Fruit fly (Drosophila melanogaster): ENCODE measurements around the gene ems.

Gene ems

DNA sequence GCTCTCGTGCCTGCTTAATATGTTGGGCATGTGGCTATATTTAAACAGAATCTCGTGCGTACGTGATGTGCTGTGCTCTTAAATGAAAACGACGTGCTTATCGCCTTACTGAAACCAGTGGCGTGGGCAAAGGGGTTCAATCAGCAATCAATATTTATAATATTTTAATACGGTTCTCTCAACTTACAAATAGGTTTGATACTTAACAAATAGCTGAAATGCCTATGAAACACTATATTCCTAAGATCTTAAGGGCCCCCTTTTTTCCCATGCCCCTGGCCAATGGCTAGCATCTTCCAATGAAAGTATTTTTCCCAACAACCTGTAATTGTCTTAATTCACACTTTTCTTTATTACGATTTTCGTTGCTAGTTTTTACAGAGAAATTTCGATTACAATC, 14.0 kb downstream of the ems start (continued):
- TF ChIP-seq lbe (GFP tag; optimal IDR thresholded peaks at IDR 0.05) (peak; percentile 14), Ets65A (GFP tag) (peak; percentile 94), fd102C (GFP tag; optimal IDR thresholded peaks at IDR 0.05) (peak; percentile 46), CG3995 (GFP tag; optimal IDR thresholded peaks at IDR 0.05) (no peak), ro (GFP tag; IDR thresholded peaks at IDR 0.05) (0 out of 2 replicates have a peak, but pooled peaks have one; percentile 50), CG14050 (GFP tag; IDR thresholded peaks at IDR 0.05) (peak; percentile 41; the same call in 2 of the 3 replicates), CG6813 (GFP tag; optimal IDR thresholded peaks at IDR 0.05) (peak; percentile 49), trem (tag; optimal IDR thresholded peaks at IDR 0.05) (peak; percentile 42), trh (GFP tag; optimal IDR thresholded peaks at IDR 0.05) (peak; percentile 29), bigmax (GFP tag; optimal IDR thresholded peaks at IDR 0.05) (no peak), CG10209 (GFP tag; optimal IDR thresholded peaks at IDR 0.05) (peak; percentile 53), Xrp1 (GFP tag; IDR thresholded peaks at IDR 0.05) (peak; percentile 83), HHEX (GFP tag; optimal IDR thresholded peaks at IDR 0.05) (peak; percentile 73), Rx (GFP tag; IDR thresholded peaks at IDR 0.05) (peak; percentile 61), zen2 (GFP tag; IDR thresholded peaks at IDR 0.05; ENCODE audit: partially characterized antibody) (no peak), Ada2b (GFP tag; IDR thresholded peaks at IDR 0.05) (peak; percentile 75), CG7963 (GFP tag; IDR thresholded peaks at IDR 0.05; ENCODE audit: partially characterized antibody) (no peak), stc (GFP tag; IDR thresholded peaks at IDR 0.05) (peak; percentile 39; the same call in 1 of the 2 replicates), crc (GFP tag; optimal IDR thresholded peaks at IDR 0.05) (no peak), CG16863 (GFP tag; optimal IDR thresholded peaks at IDR 0.05) (peak; percentile 3), CG13775 (GFP tag; optimal IDR thresholded peaks at IDR 0.05) (peak; percentile 62), HmgD (GFP tag; optimal IDR thresholded peaks at IDR 0.05) (no peak), CG15514 (GFP tag; optimal IDR thresholded peaks at IDR 0.05) (peak; percentile 32), gsb-n (tag; optimal IDR thresholded peaks at IDR 0.05) (peak; percentile 70), usp (GFP tag; optimal IDR thresholded peaks at IDR 0.05) (no peak), CHES-1-like (GFP tag; optimal IDR thresholded peaks at IDR 0.05) (no peak), CG12155 (GFP tag; optimal IDR thresholded peaks at IDR 0.05) (peak; percentile 62), CG17186 (GFP tag; optimal IDR thresholded peaks at IDR 0.05) (no peak), BEAF-32 (GFP tag; optimal IDR thresholded peaks at IDR 0.05) (no peak), Dref (GFP tag; IDR thresholded peaks at IDR 0.05) (no peak), CG42726 (GFP tag; IDR thresholded peaks at IDR 0.05; ENCODE audit: partially characterized antibody) (no peak), esg (GFP tag; conservative IDR thresholded peaks at IDR 0.05) (peak; percentile 39; the same call in 1 of the 2 replicates), Camta (GFP tag; optimal IDR thresholded peaks at IDR 0.05) (peak; percentile 39), C15 (GFP tag; IDR thresholded peaks at IDR 0.05) (0 out of 3 replicates have a peak, but pooled peaks have one; percentile 52), Rfx (GFP tag; IDR thresholded peaks at IDR 0.05) (peak; percentile 90), CG14441 (GFP tag; IDR thresholded peaks at IDR 0.05) (peak; percentile 64; the same call in 1 of the 2 replicates), Usf (GFP tag; optimal IDR thresholded peaks at IDR 0.05) (peak; percentile 53), CG11247 (GFP tag; IDR thresholded peaks at IDR 0.05) (peak; percentile 62), CG6175 (GFP tag; IDR thresholded peaks at IDR 0.05) (0 out of 3 replicates have a peak, but pooled peaks have one; percentile 24), bowl (GFP tag; IDR thresholded peaks at IDR 0.05) (no peak), CG12659 (GFP tag; optimal IDR thresholded peaks at IDR 0.05) (peak; percentile 51), Hmx (GFP tag; optimal IDR thresholded peaks at IDR 0.05) (no peak), CG7786 (GFP tag; optimal IDR thresholded peaks at IDR 0.05) (no peak), CG7839 (tag; optimal IDR thresholded peaks at IDR 0.05) (peak; percentile 78), kay (GFP tag; optimal IDR thresholded peaks at IDR 0.05) (no peak), Abd-B (GFP tag; optimal IDR thresholded peaks at IDR 0.05) (peak; percentile 72)

Measured in whole organism, embryonic.